Fruit fly (Drosophila melanogaster): ENCODE measurements around the gene Nuak.

Nuak gene

DNA sequence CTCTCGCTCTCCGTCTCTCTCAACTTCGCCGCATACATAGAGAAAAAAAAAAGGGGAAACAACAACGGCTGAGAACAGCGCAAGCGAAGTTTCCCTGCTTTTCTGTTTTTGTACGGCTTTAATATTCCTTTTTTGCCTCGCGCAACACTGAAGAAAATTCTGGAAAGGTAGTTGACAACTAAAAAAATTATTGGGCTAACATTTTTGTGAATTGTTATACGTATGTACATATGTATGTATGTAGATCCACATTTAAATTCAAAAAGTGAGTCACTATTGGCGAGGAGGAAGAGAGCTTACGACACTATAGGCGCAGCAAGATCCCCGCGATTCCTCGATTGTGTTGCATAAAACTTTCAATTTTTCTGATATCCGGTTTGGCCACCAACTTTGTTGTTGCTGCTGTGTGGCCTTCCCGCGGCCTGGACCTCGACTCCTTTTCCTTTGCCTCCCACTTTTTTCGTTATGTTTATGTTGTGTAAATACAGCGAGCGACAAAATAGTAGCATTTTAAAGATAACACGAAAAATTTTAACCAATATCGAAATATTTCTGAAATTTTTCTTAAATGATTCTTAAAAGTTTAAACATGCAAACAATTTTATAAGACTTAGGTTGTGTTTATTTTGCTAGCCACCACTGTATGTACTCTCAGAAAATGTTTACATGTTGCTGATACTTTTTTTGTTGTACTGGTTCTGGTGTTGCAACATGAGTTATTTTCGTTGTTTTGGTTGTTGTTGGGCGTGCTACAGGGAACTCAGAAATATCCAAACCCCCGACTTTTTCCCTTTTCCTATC lies 92.7 kb downstream of the Nuak start (continued):
- TF ChIP-seq CG17328 (GFP tag; IDR thresholded peaks at IDR 0.05), result no peak
- TF ChIP-seq CG7928 (GFP tag; optimal IDR thresholded peaks at IDR 0.05), result peak; percentile 40
- peak; percentile 79 for TF ChIP-seq Chrac-16 (GFP tag; optimal IDR thresholded peaks at IDR 0.05)
- peak; percentile 62 for TF ChIP-seq yki (optimal IDR thresholded peaks at IDR 0.05)
- no peak for TF ChIP-seq ato (GFP tag; IDR thresholded peaks at IDR 0.05; ENCODE audit: partially characterized antibody)
- peak; percentile 79 for TF ChIP-seq phol (tag; optimal IDR thresholded peaks at IDR 0.05)
- TF ChIP-seq CG4282 (GFP tag; optimal IDR thresholded peaks at IDR 0.05), result peak; percentile 64
- no peak for TF ChIP-seq amos (GFP tag; IDR thresholded peaks at IDR 0.05; ENCODE audit: partially characterized antibody)
- peak; percentile 19 for TF ChIP-seq CG3065 (GFP tag; optimal IDR thresholded peaks at IDR 0.05)
- no peak for TF ChIP-seq Dref (GFP tag; IDR thresholded peaks at IDR 0.05)
- TF ChIP-seq CG3163 (GFP tag; optimal IDR thresholded peaks at IDR 0.05), result peak; percentile 58
- no peak for TF ChIP-seq cad (GFP tag; optimal IDR thresholded peaks at IDR 0.05)
- TF ChIP-seq gsb-n (tag; optimal IDR thresholded peaks at IDR 0.05), result peak; percentile 87
- TF ChIP-seq Drgx (GFP tag; IDR thresholded peaks at IDR 0.05), result no peak
- TF ChIP-seq CG7786 (GFP tag; optimal IDR thresholded peaks at IDR 0.05), result peak; percentile 71
- TF ChIP-seq zfh2 (GFP tag; optimal IDR thresholded peaks at IDR 0.05), result peak; percentile 66
- TF ChIP-seq CG1832 (GFP tag; optimal IDR thresholded peaks at IDR 0.05), result no peak
- TF ChIP-seq CG30431 (GFP tag; optimal IDR thresholded peaks at IDR 0.05), result peak; percentile 63
- peak; percentile 76 for TF ChIP-seq slp2 (GFP tag; optimal IDR thresholded peaks at IDR 0.05)
- no peak for TF ChIP-seq BEAF-32 (GFP tag; optimal IDR thresholded peaks at IDR 0.05)
- no peak for TF ChIP-seq Scr (GFP tag; IDR thresholded peaks at IDR 0.05; ENCODE audit: partially characterized antibody)
- peak; percentile 89 for TF ChIP-seq CG13775 (GFP tag; optimal IDR thresholded peaks at IDR 0.05)
- peak; percentile 20 for TF ChIP-seq slou (GFP tag; optimal IDR thresholded peaks at IDR 0.05)
- no peak for TF ChIP-seq hkb (optimal IDR thresholded peaks at IDR 0.05)
- no peak for TF ChIP-seq hkb (GFP tag; IDR thresholded peaks at IDR 0.05)
- peak; percentile 51 for TF ChIP-seq gro (GFP tag; optimal IDR thresholded peaks at IDR 0.05)
- peak; percentile 24 for TF ChIP-seq TFAM (GFP tag; optimal IDR thresholded peaks at IDR 0.05)
- TF ChIP-seq CG10979 (tag; optimal IDR thresholded peaks at IDR 0.05), result peak; percentile 89
- no peak for TF ChIP-seq HLH4C (GFP tag; IDR thresholded peaks at IDR 0.05; ENCODE audit: partially characterized antibody)
- no peak for TF ChIP-seq CG6791 (GFP tag; IDR thresholded peaks at IDR 0.05; ENCODE audit: partially characterized antibody)
- peak; percentile 79 for TF ChIP-seq jumu (GFP tag; optimal IDR thresholded peaks at IDR 0.05)
- peak; percentile 59 to 74 for TF ChIP-seq chif (GFP tag; optimal IDR thresholded peaks at IDR 0.05)
- peak; percentile 77 for TF ChIP-seq caup (GFP tag; optimal IDR thresholded peaks at IDR 0.05; ENCODE audit: severe bottlenecking)
- peak; percentile 65; the same call in 1 of the 3 replicates for TF ChIP-seq CG7357 (GFP tag; IDR thresholded peaks at IDR 0.05)
- TF ChIP-seq dimm (GFP tag; IDR thresholded peaks at IDR 0.05), result no peak
- TF ChIP-seq CG3281 (GFP tag; optimal IDR thresholded peaks at IDR 0.05), result peak; percentile 79
- TF ChIP-seq Tbp (GFP tag; optimal IDR thresholded peaks at IDR 0.05), result no peak
- TF ChIP-seq CG7556 (GFP tag; optimal IDR thresholded peaks at IDR 0.05), result peak; percentile 94
- TF ChIP-seq lmd (GFP tag; IDR thresholded peaks at IDR 0.05), result no peak
- TF ChIP-seq Ssrp (tag; optimal IDR thresholded peaks at IDR 0.05), result peak; percentile 71
- 0 out of 2 replicates have a peak, but pooled peaks have one; percentile 2 for TF ChIP-seq CG10321 (GFP tag; IDR thresholded peaks at IDR 0.05)
- TF ChIP-seq z (GFP tag; IDR thresholded peaks at IDR 0.05), result no peak
- TF ChIP-seq CG12769 (tag; optimal IDR thresholded peaks at IDR 0.05), result no peak
- TF ChIP-seq CG12942 (GFP tag; optimal IDR thresholded peaks at IDR 0.05), result peak; percentile 51
- TF ChIP-seq HmgZ (tag; optimal IDR thresholded peaks at IDR 0.05), result peak; percentile 42
- peak; percentile 58 for TF ChIP-seq tup (GFP tag; optimal IDR thresholded peaks at IDR 0.05)
- TF ChIP-seq CG6765 (GFP tag; optimal IDR thresholded peaks at IDR 0.05), result peak; percentile 32

Data from whole organism, embryonic.